Worm (Caenorhabditis elegans): ENCODE measurements around the gene C09B9.85.

ce11 chrIV:4983746-4984145 lies 41.8 kb downstream of the C09B9.85 start, which contains the start of gene clec-176:
- TF ChIP-seq nhr-120 (GFP tag; IDR thresholded peaks at IDR 0.05) (no peak), ets-4 (GFP tag; optimal IDR thresholded peaks at IDR 0.05) (no peak), pha-4 (tag; optimal IDR thresholded peaks at IDR 0.05) (no peak), fkh-3 (tag; optimal IDR thresholded peaks at IDR 0.05) (no peak), lin-26 (GFP tag; IDR thresholded peaks at IDR 0.05) (no peak), nfya-1 (tag; optimal IDR thresholded peaks at IDR 0.05; ENCODE audit: borderline replicate concordance, insufficient read depth) (no peak), madf-8 (GFP tag; conservative IDR thresholded peaks at IDR 0.05) (no peak), zfh-2 (GFP tag; conservative IDR thresholded peaks at IDR 0.05) (no peak), C17E4.6 (GFP tag; IDR thresholded peaks at IDR 0.05) (no peak), snpc-3.4 (tag; optimal IDR thresholded peaks at IDR 0.05) (no peak), snpc-4 (GFP tag; optimal IDR thresholded peaks at IDR 0.05) (no peak), snpc-4 (tag; optimal IDR thresholded peaks at IDR 0.05) (no peak), K12H6.12 (tag; optimal IDR thresholded peaks at IDR 0.05) (no peak)

Measured in whole organism, young adult.